Fruit fly (Drosophila melanogaster) whole organism, embryonic: ENCODE data around the gene msn.

Experiments used
- Atf3 ChIP-seq: fragments of 200-800 bp; sonication (Bioruptor generic); optimal IDR thresholded peaks from 3 replicates; lab custom pipeline; 2016; ENCODE audit warnings: missing biosample characterization, missing genetic modification characterization
- Bdp1 ChIP-seq: fragments of 200-800 bp; sonication (Bioruptor generic); optimal IDR thresholded peaks from 3 replicates; lab custom pipeline; 2016; ENCODE audit warnings: missing biosample characterization, missing genetic modification characterization
- CG10267 ChIP-seq: fragments of 200-800 bp; sonication (Bioruptor generic); optimal IDR thresholded peaks from 2 replicates; lab custom pipeline; 2018; ENCODE audit warnings: missing biosample characterization, mild to moderate bottlenecking, missing genetic modification characterization, moderate library complexity
- CG11696 ChIP-seq: fragments of 200-800 bp; sonication (Bioruptor generic); IDR thresholded peaks from 2 replicates; pipeline ENCODE4 v1.3.6; 2022; ENCODE audit warnings: missing biosample characterization, missing genetic modification characterization
- CG12659 ChIP-seq: fragments of 200-800 bp; sonication (Bioruptor generic); optimal IDR thresholded peaks from 3 replicates; lab custom pipeline; 2017; ENCODE audit warnings: mild to moderate bottlenecking, missing biosample characterization, missing genetic modification reagents, missing genetic modification characterization
- CG13624 ChIP-seq: fragments of 200-800 bp; sonication (Bioruptor generic); optimal IDR thresholded peaks from 2 replicates; lab custom pipeline; 2016; ENCODE audit warnings: missing biosample characterization, missing genetic modification characterization
- CG14050 ChIP-seq: fragments of 200-800 bp; sonication (Bioruptor generic); IDR thresholded peaks from 3 replicates; pipeline ENCODE4 v1.3.6; 2022; ENCODE audit warnings: missing biosample characterization, missing genetic modification characterization
- CG15696 ChIP-seq: fragments of 200-800 bp; sonication (Bioruptor generic); optimal IDR thresholded peaks from 2 replicates; lab custom pipeline; 2019; ENCODE audit warnings: missing biosample characterization, mild to moderate bottlenecking, missing genetic modification characterization, moderate library complexity
- CG1792 ChIP-seq: fragments of 200-800 bp; sonication (Bioruptor generic); optimal IDR thresholded peaks from 2 replicates; lab custom pipeline; 2016; ENCODE audit warnings: missing biosample characterization, missing genetic modification characterization
- CG18599 ChIP-seq: fragments of 200-800 bp; sonication (Bioruptor generic); optimal IDR thresholded peaks from 3 replicates; lab custom pipeline; 2017; ENCODE audit warnings: missing biosample characterization, missing genetic modification characterization, mild to moderate bottlenecking, moderate library complexity, missing genetic modification reagents
- CG2202 ChIP-seq: fragments of 200-800 bp; sonication (Bioruptor generic); optimal IDR thresholded peaks from 2 replicates; lab custom pipeline; 2018; ENCODE audit warnings: missing biosample characterization, mild to moderate bottlenecking, missing genetic modification characterization
- CG31441 ChIP-seq: fragments of 200-800 bp; sonication (Bioruptor generic); IDR thresholded peaks from 2 replicates; pipeline ENCODE4 v1.3.6; 2022; ENCODE audit warnings: missing biosample characterization, missing genetic modification characterization
- CG42726 ChIP-seq: fragments of 200-800 bp; sonication (Bioruptor generic); IDR thresholded peaks from 2 replicates; pipeline ENCODE4 v1.3.6; 2022; ENCODE audit warnings: missing biosample characterization, missing genetic modification characterization; ENCODE audit not compliant: partially characterized antibody
- CG4282 ChIP-seq: fragments of 200-800 bp; sonication (Bioruptor generic); optimal IDR thresholded peaks from 2 replicates; lab custom pipeline; 2016; ENCODE audit warnings: missing biosample characterization, missing genetic modification characterization
- CG4820 ChIP-seq: fragments of 200-800 bp; sonication (Bioruptor generic); optimal IDR thresholded peaks from 3 replicates; lab custom pipeline; 2016; ENCODE audit warnings: missing biosample characterization, missing genetic modification characterization
- CG6272 ChIP-seq: fragments of 200-800 bp; sonication (Bioruptor generic); IDR thresholded peaks from 2 replicates; pipeline ENCODE4 v1.3.6; 2022; ENCODE audit warnings: missing biosample characterization, missing genetic modification characterization
- CG6683 ChIP-seq: fragments of 200-800 bp; sonication (Bioruptor generic); optimal IDR thresholded peaks from 2 replicates; lab custom pipeline; 2017; ENCODE audit warnings: missing biosample characterization, mild to moderate bottlenecking, missing genetic modification characterization, missing genetic modification reagents
- CG6813 ChIP-seq: fragments of 200-800 bp; sonication (Bioruptor generic); optimal IDR thresholded peaks from 2 replicates; lab custom pipeline; 2017; ENCODE audit warnings: missing biosample characterization, missing genetic modification characterization, mild to moderate bottlenecking, moderate library complexity, missing genetic modification reagents
- CG8359 ChIP-seq: fragments of 200-800 bp; sonication (Bioruptor generic); optimal IDR thresholded peaks from 2 replicates; lab custom pipeline; 2017; ENCODE audit warnings: missing biosample characterization, mild to moderate bottlenecking, missing genetic modification characterization, borderline replicate concordance
- CG8924 ChIP-seq: fragments of 200-800 bp; optimal IDR thresholded peaks from 3 replicates; lab custom pipeline; 2019; ENCODE audit warnings: missing biosample characterization, mild to moderate bottlenecking, missing genetic modification characterization, moderate library complexity
- CkIIα-i1 ChIP-seq: fragments of 200-800 bp; sonication (Bioruptor generic); IDR thresholded peaks from 2 replicates; pipeline ENCODE4 v1.3.6; 2022; ENCODE audit warnings: missing biosample characterization, missing genetic modification characterization
- Drgx ChIP-seq: fragments of 200-800 bp; sonication (Bioruptor generic); IDR thresholded peaks from 2 replicates; pipeline ENCODE4 v1.3.6; 2022; ENCODE audit warnings: missing biosample characterization, missing genetic modification characterization
- Fer1 ChIP-seq: fragments of 200-800 bp; sonication (Bioruptor generic); optimal IDR thresholded peaks from 2 replicates; lab custom pipeline; 2017; ENCODE audit warnings: missing biosample characterization, mild to moderate bottlenecking, missing genetic modification characterization
- Fer2 ChIP-seq: fragments of 200-800 bp; sonication (Bioruptor generic); optimal IDR thresholded peaks from 2 replicates; lab custom pipeline; 2018; ENCODE audit warnings: missing biosample characterization, mild to moderate bottlenecking, missing genetic modification characterization, moderate library complexity
- Hey ChIP-seq: fragments of 200-800 bp; sonication (Bioruptor generic); optimal IDR thresholded peaks from 3 replicates; lab custom pipeline; 2018; ENCODE audit warnings: missing biosample characterization, mild to moderate bottlenecking, missing genetic modification characterization
- Hr51 ChIP-seq, 2 experiments: fragments of 200-800 bp; sonication (Bioruptor generic); optimal IDR thresholded peaks; 2 replicates in 1 of 2; 3 replicates in 1 of 2; lab custom pipeline; 2016 to 2018; ENCODE audit warnings: missing biosample characterization in 2 of 2, missing genetic modification characterization in 2 of 2, mild to moderate bottlenecking in 1 of 2, moderate library complexity in 1 of 2
- Mes4 ChIP-seq: fragments of 200-800 bp; sonication (Bioruptor generic); optimal IDR thresholded peaks from 2 replicates; lab custom pipeline; 2016; ENCODE audit warnings: missing biosample characterization, missing genetic modification characterization
- NK7.1 ChIP-seq: fragments of 200-800 bp; sonication (Bioruptor generic); optimal IDR thresholded peaks from 3 replicates; lab custom pipeline; 2016; ENCODE audit warnings: missing biosample characterization, missing genetic modification characterization
- Ptx1 ChIP-seq: fragments of 200-800 bp; sonication (Bioruptor generic); IDR thresholded peaks from 2 replicates; pipeline ENCODE4 v1.3.6; 2022; ENCODE audit warnings: missing biosample characterization, missing genetic modification characterization
- Vsx1 ChIP-seq: fragments of 200-800 bp; sonication (Bioruptor generic); optimal IDR thresholded peaks from 2 replicates; lab custom pipeline; 2017; ENCODE audit warnings: missing biosample characterization, mild to moderate bottlenecking, missing genetic modification characterization, missing genetic modification reagents
- al ChIP-seq: fragments of 200-800 bp; sonication (Bioruptor generic); IDR thresholded peaks from 2 replicates; pipeline ENCODE4 v1.3.6; 2022; ENCODE audit warnings: missing biosample characterization, missing genetic modification characterization
- bbx ChIP-seq: fragments of 200-800 bp; sonication (Bioruptor generic); IDR thresholded peaks from 2 replicates; pipeline ENCODE4 v1.3.6; 2022; ENCODE audit warnings: missing biosample characterization, missing genetic modification characterization; ENCODE audit not compliant: partially characterized antibody
- bowl ChIP-seq: fragments of 200-800 bp; sonication (Bioruptor generic); IDR thresholded peaks from 2 replicates; pipeline ENCODE4 v1.3.6; 2022; ENCODE audit warnings: missing biosample characterization, missing genetic modification characterization
- dati ChIP-seq: fragments of 200-800 bp; sonication (Bioruptor generic); IDR thresholded peaks from 2 replicates; pipeline ENCODE4 v1.3.6; 2022; ENCODE audit warnings: missing biosample characterization, missing genetic modification characterization
- dmrt99B ChIP-seq: fragments of 200-800 bp; sonication (Bioruptor generic); optimal IDR thresholded peaks from 2 replicates; lab custom pipeline; 2018; ENCODE audit warnings: missing biosample characterization, mild to moderate bottlenecking, missing genetic modification characterization, moderate library complexity
- eyg ChIP-seq: fragments of 200-800 bp; sonication (Bioruptor generic); optimal IDR thresholded peaks from 3 replicates; lab custom pipeline; 2016; ENCODE audit warnings: missing biosample characterization, missing genetic modification characterization
- gcm2 ChIP-seq: fragments of 200-800 bp; sonication (Bioruptor generic); optimal IDR thresholded peaks from 2 replicates; lab custom pipeline; 2016; ENCODE audit warnings: missing biosample characterization, missing genetic modification characterization
- ken ChIP-seq: fragments of 200-800 bp; sonication (Bioruptor generic); IDR thresholded peaks from 3 replicates; pipeline ENCODE4 v1.3.6; 2022; ENCODE audit warnings: missing biosample characterization, missing genetic modification characterization
- knrl ChIP-seq: fragments of 200-800 bp; sonication (Bioruptor generic); IDR thresholded peaks from 3 replicates; pipeline ENCODE4 v1.3.6; 2022; ENCODE audit warnings: missing biosample characterization, missing genetic modification characterization; ENCODE audit not compliant: partially characterized antibody
- lmd ChIP-seq: fragments of 200-800 bp; sonication (Bioruptor generic); IDR thresholded peaks from 2 replicates; pipeline ENCODE4 v1.3.6; 2022; ENCODE audit warnings: missing biosample characterization, missing genetic modification characterization
- mirr ChIP-seq: fragments of 200-800 bp; sonication (Bioruptor generic); optimal IDR thresholded peaks from 3 replicates; lab custom pipeline; 2018; ENCODE audit warnings: missing biosample characterization, mild to moderate bottlenecking, missing genetic modification characterization
- mld ChIP-seq: fragments of 200-800 bp; sonication (Bioruptor generic); IDR thresholded peaks from 3 replicates; pipeline ENCODE4 v1.3.6; 2022; ENCODE audit warnings: missing biosample characterization, missing genetic modification characterization; ENCODE audit not compliant: partially characterized antibody
- onecut ChIP-seq: fragments of 200-800 bp; sonication (Bioruptor generic); IDR thresholded peaks from 2 replicates; pipeline ENCODE4 v1.3.6; 2022; ENCODE audit warnings: missing biosample characterization, missing genetic modification characterization
- p53 ChIP-seq: fragments of 200-800 bp; sonication (Bioruptor generic); optimal IDR thresholded peaks from 2 replicates; lab custom pipeline; 2016; ENCODE audit warnings: missing biosample characterization, missing genetic modification characterization
- peb ChIP-seq: fragments of 200-800 bp; sonication (Bioruptor generic); IDR thresholded peaks from 2 replicates; pipeline ENCODE4 v1.3.6; 2022; ENCODE audit warnings: missing biosample characterization, missing genetic modification characterization
- pros ChIP-seq: fragments of 200-800 bp; sonication (Bioruptor generic); optimal IDR thresholded peaks from 3 replicates; lab custom pipeline; 2019; ENCODE audit warnings: missing biosample characterization, mild to moderate bottlenecking, missing genetic modification characterization, moderate library complexity
- run ChIP-seq: fragments of 200-800 bp; sonication (Bioruptor generic); optimal IDR thresholded peaks from 3 replicates; lab custom pipeline; 2018; ENCODE audit warnings: missing biosample characterization, mild to moderate bottlenecking, missing genetic modification characterization
- sc ChIP-seq, 3 experiments: fragments of >200 bp in 2 of 3; fragments of 200-800 bp in 1 of 3; sonication (Bioruptor generic) in 1 of 3; optimal IDR thresholded peaks; 2 replicates in 2 of 3; 3 replicates in 1 of 3; lab custom pipeline; 2017; ENCODE audit warnings: mild to moderate bottlenecking in 1 of 3, missing biosample characterization in 1 of 3, missing genetic modification characterization in 1 of 3, missing genetic modification reagents in 1 of 3
- stwl ChIP-seq: fragments of 200-800 bp; sonication (Bioruptor generic); optimal IDR thresholded peaks from 3 replicates; lab custom pipeline; 2018; ENCODE audit warnings: missing biosample characterization, mild to moderate bottlenecking, missing genetic modification characterization, moderate library complexity
- zen ChIP-seq: fragments of 200-800 bp; sonication (Bioruptor generic); optimal IDR thresholded peaks from 3 replicates; lab custom pipeline; 2018; ENCODE audit warnings: missing biosample characterization, mild to moderate bottlenecking, missing genetic modification characterization, moderate library complexity

Gene msn

DNA sequence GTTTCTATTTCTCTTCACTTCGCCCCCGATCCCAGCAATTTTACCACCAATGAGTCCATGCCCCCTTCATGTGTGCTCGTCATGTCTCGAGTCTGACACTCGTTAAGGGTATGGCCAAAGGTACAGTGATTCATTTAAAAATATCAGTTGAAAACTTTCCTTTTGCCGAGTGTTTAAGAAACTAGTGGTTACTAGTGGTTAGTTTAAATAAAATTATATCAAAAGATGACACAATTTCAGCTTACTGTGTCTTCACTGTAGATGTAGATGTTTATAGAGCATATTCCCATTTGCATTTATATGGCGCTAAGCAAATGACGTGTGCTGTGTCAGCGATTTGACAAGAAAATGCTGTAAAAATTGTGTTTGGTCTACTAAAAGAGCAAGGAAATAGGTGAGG, 54.0 kb downstream of the msn start (continued):
- TF ChIP-seq CG11696 (GFP tag; lab: Robert Waterston, UW) (peak; percentile 59), lmd (peak; percentile 60), CG14050 (peak; percentile 11; the same call in 2 of the 3 replicates), CG8924 (tag; lab: Kevin White, UChicago) (no peak), onecut (GFP tag; lab: Robert Waterston, UW) (no peak), Ptx1 (GFP tag; lab: Robert Waterston, UW) (peak; percentile 78), CkIIα-i1 (no peak), knrl (no peak), Drgx (GFP tag; lab: Robert Waterston, UW) (peak; percentile 55), al (GFP tag; lab: Robert Waterston, UW) (no peak), NK7.1 (GFP tag; lab: Kevin White, UChicago) (no peak), CG6813 (no peak), eyg (GFP tag; lab: Kevin White, UChicago) (no peak), peb (peak; percentile 31; the same call in 1 of the 2 replicates), zen (tag; lab: Kevin White, UChicago) (no peak), run (no peak), Atf3 (no peak), CG31441 (no peak), gcm2 (GFP tag; lab: Kevin White, UChicago) (no peak), CG13624 (GFP tag; lab: Kevin White, UChicago) (no peak), CG4820 (no peak), Fer1 (no peak), CG8359 (GFP tag; lab: Kevin White, UChicago) (no peak), sc (optimal IDR thresholded peaks at IDR 0.05; lab: Kevin White, UChicago) (no peak), sc (GFP tag; optimal IDR thresholded peaks at IDR 0.05; lab: Kevin White, UChicago) (no peak), Mes4 (GFP tag; lab: Kevin White, UChicago) (no peak), CG18599 (GFP tag; lab: Kevin White, UChicago) (no peak), Hr51 (GFP tag; optimal IDR thresholded peaks at IDR 0.05; lab: Kevin White, UChicago) (peak in 1 of 2 experiments; percentile 43), CG12659 (GFP tag; lab: Kevin White, UChicago) (no peak), Hey (no peak), bowl (GFP tag; lab: Robert Waterston, UW) (no peak), Fer2 (tag; lab: Kevin White, UChicago) (no peak), CG1792 (GFP tag; lab: Kevin White, UChicago) (no peak), CG2202 (no peak), CG4282 (GFP tag; lab: Kevin White, UChicago) (no peak), Bdp1 (GFP tag; lab: Kevin White, UChicago) (no peak), mld (GFP tag; lab: Robert Waterston, UW) (no peak), Vsx1 (no peak), p53 (no peak), CG42726 (GFP tag; lab: Robert Waterston, UW) (no peak), CG10267 (tag; lab: Kevin White, UChicago) (no peak), mirr (GFP tag; lab: Kevin White, UChicago) (no peak), dmrt99B (peak; percentile 63), bbx (GFP tag; lab: Robert Waterston, UW) (no peak), CG6683 (GFP tag; lab: Kevin White, UChicago) (no peak), pros (GFP tag; lab: Kevin White, UChicago) (no peak), stwl (tag; lab: Kevin White, UChicago) (no peak), dati (GFP tag; lab: Robert Waterston, UW) (peak; percentile 45), ken (GFP tag; lab: Robert Waterston, UW) (peak; percentile 63; the same call in 2 of the 3 replicates), CG15696 (no peak), CG6272 (GFP tag; lab: Robert Waterston, UW) (no peak)
